Fruit fly (Drosophila melanogaster): ENCODE data around the gene Pkcdelta.

The Pkcdelta gene

dm6 chrX:12496930-12497329, 64.9 kb downstream of the Pkcdelta start, which contains the start of gene mdu (continued):
- no peak for TF ChIP-seq CG8290 (GFP tag; optimal IDR thresholded peaks at IDR 0.05)
- TF ChIP-seq CG8290 (tag; optimal IDR thresholded peaks at IDR 0.05), result peak in 1 of 2 experiments; percentile 39
- no peak for TF ChIP-seq CG7372 (GFP tag; IDR thresholded peaks at IDR 0.05)
- TF ChIP-seq chn (GFP tag; optimal IDR thresholded peaks at IDR 0.05), result no peak
- TF ChIP-seq gem (tag; optimal IDR thresholded peaks at IDR 0.05), result peak; percentile 57
- TF ChIP-seq sd (tag; optimal IDR thresholded peaks at IDR 0.05), result peak; percentile 83
- no peak for TF ChIP-seq CG10147 (GFP tag; optimal IDR thresholded peaks at IDR 0.05)
- no peak for TF ChIP-seq stc (GFP tag; IDR thresholded peaks at IDR 0.05)
- TF ChIP-seq CG9932 (GFP tag; IDR thresholded peaks at IDR 0.05), result peak; percentile 59
- TF ChIP-seq chm (GFP tag; IDR thresholded peaks at IDR 0.05), result peak; percentile 54
- TF ChIP-seq CG8765 (GFP tag; IDR thresholded peaks at IDR 0.05), result no peak
- TF ChIP-seq her (GFP tag; optimal IDR thresholded peaks at IDR 0.05), result no peak
- no peak for TF ChIP-seq CG12744 (GFP tag; optimal IDR thresholded peaks at IDR 0.05)
- TF ChIP-seq tna (GFP tag; IDR thresholded peaks at IDR 0.05; ENCODE audit: partially characterized antibody), result peak; percentile 35; the same call in 1 of the 2 replicates
- 0 out of 2 replicates have a peak, but pooled peaks have one; percentile 21 for TF ChIP-seq CG6689 (GFP tag; IDR thresholded peaks at IDR 0.05)
- TF ChIP-seq ranshi (GFP tag; IDR thresholded peaks at IDR 0.05), result peak; percentile 38; the same call in 1 of the 2 replicates
- no peak for TF ChIP-seq CG11247 (GFP tag; IDR thresholded peaks at IDR 0.05)
- no peak for TF ChIP-seq Eip74EF (GFP tag; optimal IDR thresholded peaks at IDR 0.05)
- peak; percentile 11 for TF ChIP-seq CG9817 (tag; optimal IDR thresholded peaks at IDR 0.05)
- peak; percentile 11 for TF ChIP-seq Lhr (GFP tag; optimal IDR thresholded peaks at IDR 0.05)
- peak; percentile 60 for TF ChIP-seq Bgb (GFP tag; IDR thresholded peaks at IDR 0.05; ENCODE audit: partially characterized antibody)
- TF ChIP-seq mld (GFP tag; IDR thresholded peaks at IDR 0.05; ENCODE audit: partially characterized antibody), result 0 out of 3 replicates have a peak, but pooled peaks have one; percentile 21
- TF ChIP-seq nmo (GFP tag; optimal IDR thresholded peaks at IDR 0.05), result peak; percentile 61
- TF ChIP-seq Optix (GFP tag; IDR thresholded peaks at IDR 0.05), result no peak
- no peak for TF ChIP-seq br (optimal IDR thresholded peaks at IDR 0.05)
- peak; percentile 9 for TF ChIP-seq fd3F (GFP tag; optimal IDR thresholded peaks at IDR 0.05)
- peak; percentile 25 for TF ChIP-seq Ssrp (tag; optimal IDR thresholded peaks at IDR 0.05)
- TF ChIP-seq CG11723 (GFP tag; optimal IDR thresholded peaks at IDR 0.05), result no peak
- no peak for TF ChIP-seq eve (GFP tag; optimal IDR thresholded peaks at IDR 0.05)
- no peak for TF ChIP-seq kah (GFP tag; optimal IDR thresholded peaks at IDR 0.05)
- no peak for TF ChIP-seq D19A (tag; optimal IDR thresholded peaks at IDR 0.05)
- no peak for TF ChIP-seq dimm (GFP tag; IDR thresholded peaks at IDR 0.05)
- TF ChIP-seq odd (GFP tag; optimal IDR thresholded peaks at IDR 0.05), result no peak
- TF ChIP-seq CG10565 (GFP tag; optimal IDR thresholded peaks at IDR 0.05), result no peak
- TF ChIP-seq Abd-B (GFP tag; optimal IDR thresholded peaks at IDR 0.05), result peak; percentile 40
- TF ChIP-seq Nf-YB (GFP tag; optimal IDR thresholded peaks at IDR 0.05), result no peak
- no peak for TF ChIP-seq Fer2 (tag; optimal IDR thresholded peaks at IDR 0.05)
- peak; percentile 60; the same call in 1 of the 3 replicates for TF ChIP-seq Opbp (GFP tag; IDR thresholded peaks at IDR 0.05; ENCODE audit: partially characterized antibody)
- no peak for TF ChIP-seq Neu2 (GFP tag; optimal IDR thresholded peaks at IDR 0.05; ENCODE audit: borderline replicate concordance)
- TF ChIP-seq knrl (GFP tag; IDR thresholded peaks at IDR 0.05; ENCODE audit: partially characterized antibody), result 0 out of 3 replicates have a peak, but pooled peaks have one; percentile 47
- TF ChIP-seq CG10366 (GFP tag; IDR thresholded peaks at IDR 0.05), result no peak
- TF ChIP-seq ind (GFP tag; optimal IDR thresholded peaks at IDR 0.05), result peak; percentile 48
- TF ChIP-seq CG3995 (GFP tag; optimal IDR thresholded peaks at IDR 0.05), result no peak
- no peak for TF ChIP-seq cato (GFP tag; optimal IDR thresholded peaks at IDR 0.05; ENCODE audit: borderline replicate concordance)
- TF ChIP-seq Mrtf (GFP tag; IDR thresholded peaks at IDR 0.05), result no peak
- TF ChIP-seq scrt (GFP tag; optimal IDR thresholded peaks at IDR 0.05), result no peak
- no peak for TF ChIP-seq esg (GFP tag; conservative IDR thresholded peaks at IDR 0.05)
- peak; percentile 39 for TF ChIP-seq Xbp1 (GFP tag; optimal IDR thresholded peaks at IDR 0.05)
- no peak for TF ChIP-seq CG7357 (GFP tag; IDR thresholded peaks at IDR 0.05)
- peak; percentile 49 for TF ChIP-seq Elba2 (GFP tag; optimal IDR thresholded peaks at IDR 0.05)
- no peak for TF ChIP-seq CG12769 (tag; optimal IDR thresholded peaks at IDR 0.05)
